Worm (Caenorhabditis elegans): Measurements from ENCODE around the gene let-2.

The let-2 gene

ce11 chrX:16389273-16389672, at the start of gene let-2:
Gene let-2, minus strand, starts transcription at chrX:16389340.
- TF ChIP-seq hmg-4 (GFP tag; optimal IDR thresholded peaks at IDR 0.05) (no peak), flt-1 (GFP tag; IDR thresholded peaks at IDR 0.05) (no peak), pes-1 (GFP tag; IDR thresholded peaks at IDR 0.05) (no peak), ets-7 (tag; optimal IDR thresholded peaks at IDR 0.05) (no peak), B0310.2 (tag; optimal IDR thresholded peaks at IDR 0.05) (no peak), hnd-1 (tag; optimal IDR thresholded peaks at IDR 0.05) (no peak), ceh-13 (GFP tag; optimal IDR thresholded peaks at IDR 0.05) (no peak), tra-4 (tag; optimal IDR thresholded peaks at IDR 0.05) (no peak), ceh-36 (tag; optimal IDR thresholded peaks at IDR 0.05) (no peak), hmbx-1 (tag; optimal IDR thresholded peaks at IDR 0.05) (no peak), sea-1 (GFP tag; conservative IDR thresholded peaks at IDR 0.05) (no peak), aly-1 (tag; optimal IDR thresholded peaks at IDR 0.05) (no peak), tbx-11 (GFP tag; IDR thresholded peaks at IDR 0.05) (no peak), F13C5.2 (tag; optimal IDR thresholded peaks at IDR 0.05) (no peak)

- TF ChIP-seq tra-4 (tag; optimal IDR thresholded peaks at IDR 0.05) (no peak), flt-1 (GFP tag; IDR thresholded peaks at IDR 0.05) (no peak), aly-1 (tag; optimal IDR thresholded peaks at IDR 0.05) (no peak), tbx-11 (GFP tag; IDR thresholded peaks at IDR 0.05) (no peak), ceh-36 (tag; optimal IDR thresholded peaks at IDR 0.05) (no peak), hmg-4 (GFP tag; optimal IDR thresholded peaks at IDR 0.05) (no peak), ets-7 (tag; optimal IDR thresholded peaks at IDR 0.05) (no peak), hmbx-1 (tag; optimal IDR thresholded peaks at IDR 0.05) (no peak), sea-1 (GFP tag; conservative IDR thresholded peaks at IDR 0.05) (no peak), tbx-37 (GFP tag; conservative IDR thresholded peaks at IDR 0.05) (no peak), F13C5.2 (tag; optimal IDR thresholded peaks at IDR 0.05) (no peak), B0310.2 (tag; optimal IDR thresholded peaks at IDR 0.05) (no peak), scrt-1 (GFP tag; IDR thresholded peaks at IDR 0.05) (no peak), ama-1 (optimal IDR thresholded peaks at IDR 0.05) (no peak), hnd-1 (tag; optimal IDR thresholded peaks at IDR 0.05) (no peak), pes-1 (GFP tag; IDR thresholded peaks at IDR 0.05) (no peak), ceh-13 (GFP tag; optimal IDR thresholded peaks at IDR 0.05) (no peak)
These were observed 43.0 kb upstream of the let-2 start, which contains the start of gene F38E9.6 for ce11 chrX:16432143-16432542. Gene F38E9.6, plus strand, starts transcription at chrX:16432443.

- TF ChIP-seq F13C5.2 (tag; optimal IDR thresholded peaks at IDR 0.05), result no peak
- TF ChIP-seq tbx-11 (GFP tag; IDR thresholded peaks at IDR 0.05), result no peak
These were observed 29.3 kb upstream of the let-2 start for ce11 chrX:16418396-16418795.

- TF ChIP-seq hnd-1 (tag; optimal IDR thresholded peaks at IDR 0.05) (no peak), F13C5.2 (tag; optimal IDR thresholded peaks at IDR 0.05) (no peak), ama-1 (optimal IDR thresholded peaks at IDR 0.05) (no peak), hmg-4 (GFP tag; optimal IDR thresholded peaks at IDR 0.05) (no peak)
These were observed 27.7 kb upstream of the let-2 start, which contains the start of gene eat-17 for ce11 chrX:16416790-16417330. Gene eat-17, minus strand, starts transcription at chrX:16416840.

- TF ChIP-seq tra-4 (tag; optimal IDR thresholded peaks at IDR 0.05), result no peak
- peak; percentile 63 for TF ChIP-seq hmg-4 (GFP tag; optimal IDR thresholded peaks at IDR 0.05)
These were observed 25.4 kb upstream of the let-2 start for ce11 chrX:16414572-16414971.

- TF ChIP-seq tra-4 (tag; optimal IDR thresholded peaks at IDR 0.05) (no peak), B0310.2 (tag; optimal IDR thresholded peaks at IDR 0.05) (no peak), ceh-36 (tag; optimal IDR thresholded peaks at IDR 0.05) (no peak), ceh-13 (GFP tag; optimal IDR thresholded peaks at IDR 0.05) (no peak), hmbx-1 (tag; optimal IDR thresholded peaks at IDR 0.05) (no peak), sea-1 (GFP tag; conservative IDR thresholded peaks at IDR 0.05) (no peak), tbx-11 (GFP tag; IDR thresholded peaks at IDR 0.05) (no peak), flt-1 (GFP tag; IDR thresholded peaks at IDR 0.05) (no peak), ets-7 (tag; optimal IDR thresholded peaks at IDR 0.05) (no peak)
These were observed 24.3 kb upstream of the let-2 start for ce11 chrX:16413208-16413995.

ce11 chrX:16411985-16412384, 22.8 kb upstream of the let-2 start:
- TF ChIP-seq flt-1 (GFP tag; IDR thresholded peaks at IDR 0.05), result no peak
- TF ChIP-seq ceh-13 (GFP tag; optimal IDR thresholded peaks at IDR 0.05), result no peak
- no peak for TF ChIP-seq ets-7 (tag; optimal IDR thresholded peaks at IDR 0.05)
- TF ChIP-seq hnd-1 (tag; optimal IDR thresholded peaks at IDR 0.05), result no peak
- TF ChIP-seq F13C5.2 (tag; optimal IDR thresholded peaks at IDR 0.05), result no peak
- TF ChIP-seq ama-1 (optimal IDR thresholded peaks at IDR 0.05), result no peak
- no peak for TF ChIP-seq hmbx-1 (tag; optimal IDR thresholded peaks at IDR 0.05)
- TF ChIP-seq pes-1 (GFP tag; IDR thresholded peaks at IDR 0.05), result no peak
- TF ChIP-seq tra-4 (tag; optimal IDR thresholded peaks at IDR 0.05), result no peak
- no peak for TF ChIP-seq tbx-11 (GFP tag; IDR thresholded peaks at IDR 0.05)
- TF ChIP-seq ceh-36 (tag; optimal IDR thresholded peaks at IDR 0.05), result no peak
- TF ChIP-seq hmg-4 (GFP tag; optimal IDR thresholded peaks at IDR 0.05), result no peak
- no peak for TF ChIP-seq aly-1 (tag; optimal IDR thresholded peaks at IDR 0.05)
- TF ChIP-seq sea-1 (GFP tag; conservative IDR thresholded peaks at IDR 0.05), result no peak
- no peak for TF ChIP-seq tbx-37 (GFP tag; conservative IDR thresholded peaks at IDR 0.05)
- TF ChIP-seq scrt-1 (GFP tag; IDR thresholded peaks at IDR 0.05), result no peak
- TF ChIP-seq B0310.2 (tag; optimal IDR thresholded peaks at IDR 0.05), result no peak

- no peak for TF ChIP-seq pes-1 (GFP tag; IDR thresholded peaks at IDR 0.05)
- no peak for TF ChIP-seq B0310.2 (tag; optimal IDR thresholded peaks at IDR 0.05)
- TF ChIP-seq tbx-11 (GFP tag; IDR thresholded peaks at IDR 0.05), result no peak
- TF ChIP-seq hmbx-1 (tag; optimal IDR thresholded peaks at IDR 0.05), result no peak
- TF ChIP-seq tbx-37 (GFP tag; conservative IDR thresholded peaks at IDR 0.05), result no peak
- no peak for TF ChIP-seq sea-1 (GFP tag; conservative IDR thresholded peaks at IDR 0.05)
- no peak for TF ChIP-seq tra-4 (tag; optimal IDR thresholded peaks at IDR 0.05)
- no peak for TF ChIP-seq ets-7 (tag; optimal IDR thresholded peaks at IDR 0.05)
- no peak for TF ChIP-seq hmg-4 (GFP tag; optimal IDR thresholded peaks at IDR 0.05)
- no peak for TF ChIP-seq flt-1 (GFP tag; IDR thresholded peaks at IDR 0.05)
These were observed 20.1 kb upstream of the let-2 start for ce11 chrX:16409220-16409619.
